Worm (Caenorhabditis elegans) whole organism, L3 larva: ENCODE data around the gene ZK945.6.

ENCODE experiments used
- aly-2 ChIP-seq: fragments of 150-350 bp; optimal IDR thresholded peaks from 2 replicates; lab custom pipeline; 2014; ENCODE audit warnings: missing biosample characterization, missing genetic modification characterization
- ama-1 ChIP-seq: fragments of 150-350 bp; optimal IDR thresholded peaks from 2 replicates; lab custom pipeline; 2018
- ceh-28 ChIP-seq: fragments of 150-350 bp; optimal IDR thresholded peaks from 2 replicates; lab custom pipeline; 2014; ENCODE audit warnings: missing biosample characterization, missing genetic modification reagents, missing genetic modification characterization
- daf-12 ChIP-seq: fragments of 150-350 bp; optimal IDR thresholded peaks from 2 replicates; lab custom pipeline; 2014; ENCODE audit warnings: missing biosample characterization, missing genetic modification reagents, missing genetic modification characterization
- lin-15B ChIP-seq: fragments of 150-350 bp; optimal IDR thresholded peaks from 2 replicates; lab custom pipeline; 2014; ENCODE audit warnings: missing biosample characterization, missing genetic modification characterization
- lin-39 ChIP-seq: fragments of 150-350 bp; optimal IDR thresholded peaks from 2 replicates; lab custom pipeline; 2018; ENCODE audit warnings: missing biosample characterization, missing genetic modification reagents, missing genetic modification characterization
- nhr-237 ChIP-seq: fragments of 150-350 bp; optimal IDR thresholded peaks from 2 replicates; lab custom pipeline; 2014; ENCODE audit warnings: missing biosample characterization, missing genetic modification characterization
- nhr-25 ChIP-seq: sonication (generic microtip); optimal IDR thresholded peaks from 2 replicates; lab custom pipeline; 2017; ENCODE audit warnings: missing biosample characterization, missing genetic modification characterization
- nhr-43 ChIP-seq: sonication (generic microtip); optimal IDR thresholded peaks from 2 replicates; lab custom pipeline; 2016; ENCODE audit warnings: mild to moderate bottlenecking, missing genetic modification characterization, missing compliant biosample characterization; ENCODE audit not compliant: poor library complexity, severe bottlenecking
- nhr-77 ChIP-seq: fragments of 150-350 bp; optimal IDR thresholded peaks from 2 replicates; lab custom pipeline; 2014; ENCODE audit warnings: missing biosample characterization, missing genetic modification characterization
- pqm-1 ChIP-seq: fragments of 150-350 bp; optimal IDR thresholded peaks from 2 replicates; lab custom pipeline; 2017; ENCODE audit warnings: missing biosample characterization, missing genetic modification characterization, inconsistent platforms
- tbx-2 ChIP-seq: sonication (generic microtip); optimal IDR thresholded peaks from 2 replicates; lab custom pipeline; 2016; ENCODE audit warnings: mild to moderate bottlenecking, missing genetic modification characterization, missing compliant biosample characterization
- unc-39 ChIP-seq: sonication (generic microtip); optimal IDR thresholded peaks from 4 replicates; lab custom pipeline; 2017; ENCODE audit warnings: missing biosample characterization, missing genetic modification characterization
- unc-62 ChIP-seq: fragments of 150-350 bp; sonication (generic microtip); optimal IDR thresholded peaks from 4 replicates; lab custom pipeline; 2014; ENCODE audit warnings: missing biosample characterization, missing genetic modification reagents, missing genetic modification characterization

DNA sequence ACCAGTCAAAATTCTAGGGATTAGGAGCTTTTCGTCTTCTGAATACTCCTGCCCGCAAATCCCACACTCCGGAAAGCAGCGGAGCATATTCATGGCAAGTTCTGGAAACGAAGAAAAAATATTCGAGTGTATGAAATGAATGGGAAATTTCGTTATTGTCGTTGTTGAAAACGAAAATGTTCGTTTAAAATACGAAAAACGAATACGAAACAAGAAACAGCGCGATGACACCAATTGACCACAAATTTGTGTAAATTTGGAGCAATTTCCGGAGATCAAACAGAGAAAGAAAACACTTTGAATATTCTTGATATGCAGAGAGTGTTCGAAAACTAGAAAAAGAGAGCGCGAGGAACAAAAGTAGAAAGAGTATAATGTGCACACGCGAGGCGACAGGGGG, 1.2 kb downstream of the ZK945.6 start, which contains the start of gene ZK945.4:
- TF ChIP-seq ceh-28 (no peak), nhr-25 (no peak), nhr-77 (no peak), nhr-43 (tag; lab: Kevin White, UChicago) (no peak), lin-39 (no peak), unc-62 (no peak), lin-15B (tag; lab: Kevin White, UChicago) (no peak), daf-12 (tag; lab: Kevin White, UChicago) (no peak), tbx-2 (tag; lab: Kevin White, UChicago) (no peak), aly-2 (no peak), ama-1 (no peak), unc-39 (tag; lab: Kevin White, UChicago) (no peak), pqm-1 (tag; lab: Kevin White, UChicago) (no peak), nhr-237 (tag; lab: Kevin White, UChicago) (no peak)
